Worm (Caenorhabditis elegans): ENCODE results near the gene F47C12.13.
A peak's percentile ranks its signal among the peaks of the same experiment; 100 is the strongest.

F47C12.13 gene

ce11 chrIV:4009923-4010322 is 15.7 kb upstream of the F47C12.13 start:
- no peak for TF ChIP-seq nhr-25 (tag; optimal IDR thresholded peaks at IDR 0.05)
- no peak for TF ChIP-seq unc-39 (tag; optimal IDR thresholded peaks at IDR 0.05)
- no peak for TF ChIP-seq elt-2 (tag; optimal IDR thresholded peaks at IDR 0.05)
- TF ChIP-seq nhr-77 (tag; optimal IDR thresholded peaks at IDR 0.05): no peak
- no peak for TF ChIP-seq elt-1 (tag; optimal IDR thresholded peaks at IDR 0.05)
- no peak for TF ChIP-seq nhr-28 (tag; optimal IDR thresholded peaks at IDR 0.05)

DNA sequence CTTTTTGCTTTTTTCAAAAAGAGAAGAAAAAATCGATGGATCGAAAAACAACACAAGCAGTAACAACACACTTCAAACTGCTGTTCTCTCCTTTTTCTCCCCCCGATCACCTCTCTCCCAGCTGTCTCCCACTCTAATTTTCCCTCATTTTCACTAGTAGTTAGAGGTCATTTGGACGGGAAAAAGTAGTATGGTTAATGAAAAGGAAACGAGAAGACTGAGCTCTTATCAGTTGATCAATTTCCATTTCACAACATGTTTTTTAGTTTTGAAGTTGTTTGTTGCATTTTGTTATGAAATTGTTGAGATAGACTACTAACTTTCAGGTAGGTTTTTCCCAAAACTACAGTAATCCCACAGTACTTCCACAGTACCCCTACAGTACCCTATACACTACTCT is 14.2 kb upstream of the F47C12.13 start:
- no peak for TF ChIP-seq zag-1 (tag; optimal IDR thresholded peaks at IDR 0.05)
- TF ChIP-seq pha-4 (tag; optimal IDR thresholded peaks at IDR 0.05): no peak
- no peak for TF ChIP-seq ama-1 (optimal IDR thresholded peaks at IDR 0.05)
- no peak for TF ChIP-seq fkh-2 (tag; optimal IDR thresholded peaks at IDR 0.05)

ce11 chrIV:4007697-4008096 is 13.5 kb upstream of the F47C12.13 start, which contains the start of gene W02C12.2:
Gene W02C12.2, minus strand, starts transcription at chrIV:4007973.
- TF ChIP-seq nhr-76 (tag; optimal IDR thresholded peaks at IDR 0.05) (no peak), ceh-16 (tag; optimal IDR thresholded peaks at IDR 0.05) (no peak), ceh-28 (tag; optimal IDR thresholded peaks at IDR 0.05) (no peak), nhr-11 (tag; optimal IDR thresholded peaks at IDR 0.05) (no peak)

ce11 chrIV:4005166-4005565 is 10.9 kb upstream of the F47C12.13 start:
- peak; percentile 61 for TF ChIP-seq fkh-10 (GFP tag; optimal IDR thresholded peaks at IDR 0.05)
- no peak for TF ChIP-seq tbx-2 (tag; optimal IDR thresholded peaks at IDR 0.05)

DNA sequence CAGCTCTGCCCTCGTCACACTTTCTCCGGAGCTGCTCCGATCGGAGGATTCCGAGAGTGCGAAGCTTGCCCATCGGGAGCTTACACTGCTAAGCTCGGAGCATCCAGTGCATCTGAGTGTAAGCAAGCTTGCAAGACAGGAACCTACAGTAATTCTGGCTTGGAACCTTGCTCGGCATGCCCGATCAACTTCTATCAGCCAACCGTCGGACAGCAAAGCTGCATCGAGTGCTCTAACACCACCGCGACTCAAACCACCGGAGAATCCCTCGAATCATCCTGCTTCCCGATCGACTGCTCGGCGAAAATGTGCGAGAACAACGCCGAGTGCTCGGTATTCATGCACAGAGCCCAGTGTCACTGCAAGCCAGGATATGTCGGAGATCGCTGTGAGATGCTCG is 10.0 kb upstream of the F47C12.13 start:
- TF ChIP-seq ceh-82 (tag; optimal IDR thresholded peaks at IDR 0.05) (no peak), ztf-11 (tag; optimal IDR thresholded peaks at IDR 0.05) (no peak), pha-4 (tag; optimal IDR thresholded peaks at IDR 0.05) (no peak), sea-2 (GFP tag; optimal IDR thresholded peaks at IDR 0.05) (no peak), elt-2 (tag; optimal IDR thresholded peaks at IDR 0.05) (no peak), snpc-4 (tag; optimal IDR thresholded peaks at IDR 0.05) (no peak), ZK546.5 (tag; optimal IDR thresholded peaks at IDR 0.05) (no peak), nhr-43 (tag; optimal IDR thresholded peaks at IDR 0.05; ENCODE audit: poor library complexity, severe bottlenecking) (no peak), egl-27 (tag; optimal IDR thresholded peaks at IDR 0.05) (no peak), lsy-12 (tag; optimal IDR thresholded peaks at IDR 0.05) (no peak), ama-1 (optimal IDR thresholded peaks at IDR 0.05) (no peak), jun-1 (tag; optimal IDR thresholded peaks at IDR 0.05) (no peak), elt-3 (tag; optimal IDR thresholded peaks at IDR 0.05) (no peak), nhr-237 (tag; optimal IDR thresholded peaks at IDR 0.05) (no peak), nhr-28 (tag; optimal IDR thresholded peaks at IDR 0.05) (no peak), aly-2 (tag; optimal IDR thresholded peaks at IDR 0.05) (no peak), nhr-12 (tag; optimal IDR thresholded peaks at IDR 0.05) (no peak), nhr-23 (tag; optimal IDR thresholded peaks at IDR 0.05) (no peak), ceh-28 (tag; optimal IDR thresholded peaks at IDR 0.05) (no peak), fkh-10 (GFP tag; optimal IDR thresholded peaks at IDR 0.05) (no peak)

DNA sequence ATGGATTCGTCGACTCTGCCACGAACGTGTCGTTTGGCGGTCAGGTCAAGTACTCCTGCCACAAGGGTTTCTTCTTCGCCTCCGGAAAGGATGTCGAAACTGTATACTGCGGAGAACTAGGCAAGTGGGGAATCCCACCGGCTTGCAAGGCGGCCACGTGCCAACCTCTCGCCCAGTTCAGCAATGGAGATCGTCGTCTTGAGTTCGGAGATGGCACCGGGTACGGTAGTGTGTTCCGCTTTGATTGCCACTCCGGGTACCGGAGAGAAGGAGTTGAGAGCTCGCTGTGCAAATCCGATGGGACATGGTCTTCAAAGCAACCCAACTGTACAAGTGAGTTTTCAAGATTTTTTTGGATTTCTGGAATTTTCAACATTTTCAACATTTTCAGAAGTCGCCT is 5.4 kb upstream of the F47C12.13 start:
- no peak for TF ChIP-seq lsy-12 (tag; optimal IDR thresholded peaks at IDR 0.05)
- TF ChIP-seq egl-5 (tag; optimal IDR thresholded peaks at IDR 0.05): no peak
- TF ChIP-seq pqm-1 (tag; optimal IDR thresholded peaks at IDR 0.05): no peak
- TF ChIP-seq R02D3.7 (tag; optimal IDR thresholded peaks at IDR 0.05): no peak
- no peak for TF ChIP-seq ZK546.5 (tag; optimal IDR thresholded peaks at IDR 0.05)
- no peak for TF ChIP-seq mdl-1 (tag; optimal IDR thresholded peaks at IDR 0.05)
- TF ChIP-seq lin-15B (tag; optimal IDR thresholded peaks at IDR 0.05): no peak

Data from whole organism, L3 larva.